Fruit fly (Drosophila melanogaster) whole organism: ENCODE measurements around the gene CG32971.

Source experiments
- CG8478 ChIP-seq: fragments of >200 bp; optimal IDR thresholded peaks from 2 replicates; lab custom pipeline; 2018; ENCODE audit warnings: inconsistent platforms
- Dll ChIP-seq: fragments of >200 bp; optimal IDR thresholded peaks from 2 replicates; lab custom pipeline; 2017
- EcR ChIP-seq, 2 experiments: fragments of >200 bp; optimal IDR thresholded peaks; 2 replicates each; lab custom pipeline; 2017; ENCODE audit warnings: missing biosample characterization in 2 of 2, missing genetic modification characterization in 2 of 2, missing genetic modification reagents in 2 of 2
- usp ChIP-seq: fragments of >200 bp; optimal IDR thresholded peaks from 2 replicates; lab custom pipeline; 2017; ENCODE audit warnings: missing biosample characterization, missing genetic modification characterization, mixed read lengths

- TF ChIP-seq EcR (GFP tag; optimal IDR thresholded peaks at IDR 0.05; lab: Kevin White, UChicago) (no peak), usp (no peak), Dll (lab: Kevin White, UChicago) (no peak), CG8478 (lab: Kevin White, UChicago) (no peak)
Measured at dm6 chr2L:14251806-14252205, 22.8 kb upstream of the CG32971 start.
